Worm (Caenorhabditis elegans): ENCODE results near the gene T04C12.8.

The T04C12.8 gene

DNA sequence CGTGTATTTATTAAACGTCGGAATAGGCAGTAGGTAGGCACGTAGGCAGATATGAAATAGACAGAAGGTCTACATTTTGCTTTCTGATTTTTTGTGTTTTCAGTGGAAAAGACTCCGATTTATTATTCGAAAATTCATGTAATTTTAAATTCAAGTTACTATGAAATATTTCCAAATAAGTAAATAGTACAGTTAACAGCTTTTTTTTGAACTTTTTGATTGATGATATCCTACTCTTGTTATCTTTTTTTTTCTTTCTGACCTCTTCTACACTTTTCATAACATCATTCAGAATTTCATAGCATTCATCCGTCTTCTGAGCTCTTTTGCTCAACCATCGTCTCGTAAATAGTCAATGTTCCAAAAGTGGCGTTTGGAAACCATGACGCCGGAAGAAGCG is 29.4 kb upstream of the T04C12.8 start, which contains the start of gene cdkl-1:
TSS of gene cdkl-1 (plus strand) at position 301 of the 400 bp plus-strand sequence.
- TF ChIP-seq ceh-22 (tag; optimal IDR thresholded peaks at IDR 0.05): no peak
- TF ChIP-seq T23F11.4 (GFP tag; optimal IDR thresholded peaks at IDR 0.05): no peak
- TF ChIP-seq pros-1 (tag; optimal IDR thresholded peaks at IDR 0.05): no peak
- no peak for TF ChIP-seq C08G9.2 (tag; optimal IDR thresholded peaks at IDR 0.05)
- no peak for TF ChIP-seq che-1 (tag; optimal IDR thresholded peaks at IDR 0.05)
- no peak for TF ChIP-seq lim-6 (tag; optimal IDR thresholded peaks at IDR 0.05)
- TF ChIP-seq ama-1 (optimal IDR thresholded peaks at IDR 0.05): no peak
- no peak for TF ChIP-seq madf-2 (tag; optimal IDR thresholded peaks at IDR 0.05)
- no peak for TF ChIP-seq sox-2 (GFP tag; IDR thresholded peaks at IDR 0.05)
- no peak for TF ChIP-seq nfya-1 (tag; optimal IDR thresholded peaks at IDR 0.05)
- no peak for TF ChIP-seq ets-4 (tag; optimal IDR thresholded peaks at IDR 0.05)
- no peak for TF ChIP-seq rnt-1 (tag; optimal IDR thresholded peaks at IDR 0.05)

DNA sequence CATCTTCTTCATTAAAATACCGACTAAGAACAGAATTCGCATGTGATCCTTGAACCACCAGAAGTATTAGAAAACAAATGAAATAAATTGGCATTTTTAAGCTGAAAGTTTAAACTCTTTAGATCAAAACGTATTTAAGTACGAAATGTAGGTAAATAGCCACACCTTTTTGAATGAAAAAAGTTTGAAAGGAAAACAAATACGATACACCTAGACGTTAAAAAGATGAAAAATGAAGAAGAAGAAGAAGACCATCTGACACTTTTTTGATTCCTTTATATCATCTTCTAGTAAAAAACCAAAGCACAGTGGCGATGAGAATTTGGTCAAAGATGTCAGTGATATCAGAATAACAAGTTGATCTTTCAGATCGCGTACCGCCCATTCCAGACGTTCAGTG is 26.7 kb upstream of the T04C12.8 start, which contains the start of gene Y42A5A.3:
TSS of gene Y42A5A.3 (minus strand) at position 101 of the 400 bp plus-strand sequence.
- TF ChIP-seq hlh-13 (GFP tag; optimal IDR thresholded peaks at IDR 0.05) (no peak), ceh-34 (tag; optimal IDR thresholded peaks at IDR 0.05) (no peak), C08G9.2 (tag; optimal IDR thresholded peaks at IDR 0.05) (no peak), gmeb-2 (tag; optimal IDR thresholded peaks at IDR 0.05) (no peak), sox-2 (GFP tag; IDR thresholded peaks at IDR 0.05) (no peak), sox-4 (tag; optimal IDR thresholded peaks at IDR 0.05) (no peak), ceh-14 (tag; optimal IDR thresholded peaks at IDR 0.05) (no peak), ama-1 (optimal IDR thresholded peaks at IDR 0.05) (no peak), Y22D7AL.16 (tag; optimal IDR thresholded peaks at IDR 0.05) (no peak), rnt-1 (tag; optimal IDR thresholded peaks at IDR 0.05) (no peak), T23F11.4 (GFP tag; optimal IDR thresholded peaks at IDR 0.05) (no peak), ceh-18 (tag; optimal IDR thresholded peaks at IDR 0.05) (no peak), lim-6 (tag; optimal IDR thresholded peaks at IDR 0.05) (no peak), C38D4.7 (GFP tag; optimal IDR thresholded peaks at IDR 0.05) (no peak), che-1 (tag; optimal IDR thresholded peaks at IDR 0.05) (no peak), pqm-1 (tag; optimal IDR thresholded peaks at IDR 0.05) (no peak)

DNA sequence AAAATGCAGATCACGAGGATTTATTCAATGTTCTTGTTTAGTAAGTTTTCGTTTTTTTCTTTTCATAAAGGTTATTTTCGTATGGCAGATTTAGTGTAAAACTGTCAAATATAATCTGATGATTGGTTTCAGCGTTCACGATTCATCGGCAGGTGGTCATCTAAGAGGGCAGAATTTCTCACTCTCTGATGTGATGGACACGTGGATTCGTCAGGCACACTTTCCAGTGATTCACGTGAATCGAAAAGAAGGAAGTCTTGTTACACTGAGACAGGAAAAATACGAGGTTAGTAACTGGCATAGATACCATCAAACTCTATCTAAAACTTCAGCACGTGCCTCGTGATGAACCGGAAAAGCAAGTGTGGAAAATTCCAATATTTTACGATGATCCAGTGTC is 25.5 kb upstream of the T04C12.8 start:
- TF ChIP-seq hlh-13 (GFP tag; optimal IDR thresholded peaks at IDR 0.05) (no peak), ceh-6 (GFP tag; optimal IDR thresholded peaks at IDR 0.05) (no peak), tbx-7 (tag; optimal IDR thresholded peaks at IDR 0.05) (no peak)

DNA sequence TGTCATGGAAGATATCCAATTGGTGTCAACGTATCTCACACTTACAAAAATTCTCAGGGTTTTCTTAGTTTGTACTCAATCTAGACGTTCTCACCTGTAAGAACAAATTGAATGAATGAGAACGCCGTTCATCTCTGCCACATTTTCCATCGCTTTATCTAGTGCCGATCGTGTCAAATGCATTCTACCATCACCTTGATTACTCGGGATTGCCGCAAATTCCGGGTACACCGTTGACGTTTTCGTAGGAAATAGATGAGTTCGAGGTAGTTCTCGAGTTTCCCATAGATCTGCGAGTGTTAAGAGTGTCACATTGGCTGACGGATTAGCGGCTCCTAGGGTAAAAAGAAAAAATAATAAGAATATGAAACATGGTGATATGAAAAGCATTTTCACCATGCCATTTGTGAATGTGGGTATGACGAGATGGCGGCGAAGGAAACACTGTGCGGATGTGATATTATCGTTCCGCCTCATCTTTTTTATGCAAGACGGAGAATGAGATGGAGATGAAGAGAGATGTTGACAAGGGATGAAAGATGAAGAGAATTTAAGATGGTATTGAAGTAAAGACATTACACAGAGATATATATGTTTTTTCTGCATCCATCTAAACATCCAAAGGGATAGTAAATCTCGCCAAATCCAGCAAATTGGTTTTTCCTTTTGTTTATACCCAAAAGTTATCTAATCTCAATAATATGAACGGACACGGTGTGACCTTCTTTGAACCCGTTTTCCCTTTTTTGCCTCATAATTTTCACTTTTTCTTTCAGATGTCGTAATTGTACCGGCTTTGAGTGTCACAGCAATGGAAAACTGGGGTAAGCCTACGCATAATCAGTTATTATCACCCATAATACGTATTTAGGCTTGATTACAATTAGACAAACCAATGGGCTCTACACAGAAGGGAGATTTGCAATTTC is 24.3 kb upstream of the T04C12.8 start, which contains the start of gene lact-8:
TSS of gene lact-8 (minus strand) at position 445 of the 929 bp plus-strand sequence.
- TF ChIP-seq ceh-18 (tag; optimal IDR thresholded peaks at IDR 0.05) (no peak), rnt-1 (tag; optimal IDR thresholded peaks at IDR 0.05) (peak; percentile 69)

DNA sequence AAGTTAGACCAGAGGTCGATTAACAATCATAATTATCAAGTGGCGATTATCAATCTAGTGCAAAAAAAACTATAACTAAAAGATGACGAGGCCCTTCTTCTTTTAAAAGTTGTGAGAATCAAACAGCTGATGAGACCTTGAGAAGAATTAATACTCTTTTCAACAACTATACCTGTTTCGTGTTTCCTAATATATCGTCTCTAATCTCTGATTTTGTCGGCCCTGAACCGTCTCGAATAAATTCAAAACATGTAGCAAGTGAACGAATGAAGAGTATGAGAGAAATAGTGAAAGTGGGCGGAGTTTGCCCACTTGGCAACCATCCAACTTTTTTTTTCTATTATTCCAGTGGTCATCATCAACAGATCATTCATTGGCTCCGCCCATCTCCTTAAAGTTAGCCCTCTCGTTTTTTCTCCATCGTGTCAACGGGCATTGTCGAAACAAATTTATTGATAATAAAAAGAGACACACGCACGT is 18.4 kb upstream of the T04C12.8 start, which contains the start of gene Y42A5A.1:
TSS of gene Y42A5A.1 (plus strand) at position 430 of the 480 bp plus-strand sequence.
- no peak for TF ChIP-seq hlh-8 (tag; optimal IDR thresholded peaks at IDR 0.05)
- no peak for TF ChIP-seq elt-4 (tag; optimal IDR thresholded peaks at IDR 0.05)
- TF ChIP-seq Y22D7AL.16 (tag; optimal IDR thresholded peaks at IDR 0.05): no peak
- TF ChIP-seq F13H6.1 (tag; optimal IDR thresholded peaks at IDR 0.05): no peak
- TF ChIP-seq unc-3 (GFP tag; conservative IDR thresholded peaks at IDR 0.05): no peak
- no peak for TF ChIP-seq unc-3 (tag; optimal IDR thresholded peaks at IDR 0.05)
- no peak for TF ChIP-seq ahr-1 (tag; optimal IDR thresholded peaks at IDR 0.05)
- TF ChIP-seq ceh-9 (tag; optimal IDR thresholded peaks at IDR 0.05): no peak
- no peak for TF ChIP-seq ets-4 (tag; optimal IDR thresholded peaks at IDR 0.05)
- TF ChIP-seq sox-4 (tag; optimal IDR thresholded peaks at IDR 0.05): no peak
- TF ChIP-seq dve-1 (tag; optimal IDR thresholded peaks at IDR 0.05): no peak

Data from whole organism, late embryonic.